Worm (Caenorhabditis elegans) whole organism, L4 larva: ENCODE measurements around the gene rpl-34.

Source experiments
- F26F4.8 ChIP-seq: fragments of 200-800 bp; sonication (Bioruptor generic); conservative IDR thresholded peaks from 2 replicates; pipeline ENCODE4 v1.3.6; 2022; ENCODE audit warnings: missing genetic modification characterization, missing compliant biosample characterization
- T20F7.1 ChIP-seq: fragments of 200-800 bp; sonication (Bioruptor generic); optimal IDR thresholded peaks from 2 replicates; lab custom pipeline; 2018; ENCODE audit warnings: mild to moderate bottlenecking, missing genetic modification characterization, missing compliant biosample characterization
- T26A8.4 ChIP-seq: fragments of 200-800 bp; sonication (Bioruptor generic); IDR thresholded peaks from 2 replicates; pipeline ENCODE4 v1.3.6; 2022; ENCODE audit warnings: missing genetic modification characterization, missing compliant biosample characterization
- ceh-32 ChIP-seq: sonication (generic microtip); optimal IDR thresholded peaks from 2 replicates; lab custom pipeline; 2016; ENCODE audit warnings: mild to moderate bottlenecking, missing genetic modification characterization, missing compliant biosample characterization; ENCODE audit not compliant: poor library complexity
- daf-16 ChIP-seq, 3 experiments: sonication (generic microtip); optimal IDR thresholded peaks; 2 replicates each; lab custom pipeline; 2016 to 2017; ENCODE audit warnings: missing genetic modification characterization in 3 of 3, missing genetic modification reagents in 3 of 3, mild to moderate bottlenecking in 2 of 3, missing compliant biosample characterization in 2 of 3, missing biosample characterization in 1 of 3, moderate library complexity in 1 of 3
- dmd-8 ChIP-seq: fragments of 200-800 bp; sonication (Bioruptor generic); IDR thresholded peaks from 2 replicates; pipeline ENCODE4 v1.3.6; 2022; ENCODE audit warnings: missing genetic modification characterization, missing compliant biosample characterization
- jun-1 ChIP-seq: fragments of 150-350 bp; optimal IDR thresholded peaks from 2 replicates; lab custom pipeline; 2014; ENCODE audit warnings: missing biosample characterization, missing genetic modification reagents, missing genetic modification characterization
- lin-38 ChIP-seq: fragments of 200-800 bp; sonication (Bioruptor generic); IDR thresholded peaks from 2 replicates; pipeline ENCODE4 v1.3.6; 2022; ENCODE audit warnings: missing genetic modification reagents, missing genetic modification characterization, missing compliant biosample characterization
- lir-3 ChIP-seq: sonication (generic microtip); optimal IDR thresholded peaks from 2 replicates; lab custom pipeline; 2016; ENCODE audit warnings: mild to moderate bottlenecking, missing genetic modification characterization, missing compliant biosample characterization
- mes-2 ChIP-seq: sonication (generic microtip); optimal IDR thresholded peaks from 2 replicates; lab custom pipeline; 2016; ENCODE audit warnings: missing genotype, mild to moderate bottlenecking, missing genetic modification characterization, missing compliant biosample characterization; ENCODE audit not compliant: poor library complexity, severe bottlenecking
- nhr-111 ChIP-seq: fragments of 200-800 bp; sonication (Bioruptor generic); optimal IDR thresholded peaks from 2 replicates; lab custom pipeline; 2018; ENCODE audit warnings: mild to moderate bottlenecking, missing genetic modification characterization, missing compliant biosample characterization
- nhr-76 ChIP-seq: fragments of 150-350 bp; optimal IDR thresholded peaks from 2 replicates; lab custom pipeline; 2014; ENCODE audit warnings: missing biosample characterization, missing genetic modification characterization
- pqm-1 ChIP-seq: sonication (generic microtip); optimal IDR thresholded peaks from 2 replicates; lab custom pipeline; 2017; ENCODE audit warnings: missing biosample characterization, missing genetic modification characterization
- rbr-2 ChIP-seq: sonication (generic microtip); optimal IDR thresholded peaks from 2 replicates; lab custom pipeline; 2016; ENCODE audit warnings: missing genotype, missing genetic modification characterization, missing compliant biosample characterization
- set-16 ChIP-seq: fragments of 200-800 bp; sonication (Bioruptor generic); IDR thresholded peaks from 2 replicates; pipeline ENCODE4 v1.3.6; 2022; ENCODE audit warnings: missing genetic modification reagents, missing genetic modification characterization, missing compliant biosample characterization
- spr-3 ChIP-seq: fragments of 200-800 bp; sonication (Bioruptor generic); optimal IDR thresholded peaks from 2 replicates; lab custom pipeline; 2018; ENCODE audit warnings: mild to moderate bottlenecking, missing genetic modification characterization, missing compliant biosample characterization

The rpl-34 gene

ce11 chrIV:12311597-12311996 lies 42.8 kb downstream of the rpl-34 start, which contains the start of gene oac-58:
TSS of gene oac-58 (minus strand) at chrIV:12311697.
- TF ChIP-seq T20F7.1 (GFP tag; lab: Kevin White, UChicago) (no peak), rbr-2 (tag; lab: Kevin White, UChicago) (no peak), mes-2 (no peak), jun-1 (no peak), nhr-76 (tag; lab: Kevin White, UChicago) (no peak), daf-16 (GFP tag; optimal IDR thresholded peaks at IDR 0.05; lab: Kevin White, UChicago) (no peak), daf-16 (tag; optimal IDR thresholded peaks at IDR 0.05; lab: Kevin White, UChicago) (no peak), lin-38 (GFP tag; lab: Robert Waterston, UW) (no peak), F26F4.8 (GFP tag; lab: Robert Waterston, UW) (no peak), spr-3 (no peak), ceh-32 (tag; lab: Kevin White, UChicago) (no peak), lir-3 (tag; lab: Kevin White, UChicago) (no peak), dmd-8 (GFP tag; lab: Robert Waterston, UW) (no peak), pqm-1 (tag; lab: Kevin White, UChicago) (no peak), T26A8.4 (GFP tag; lab: Robert Waterston, UW) (no peak), set-16 (no peak), nhr-111 (GFP tag; lab: Kevin White, UChicago) (no peak)
